Worm (Caenorhabditis elegans): ENCODE results near the gene abce-1.

DNA sequence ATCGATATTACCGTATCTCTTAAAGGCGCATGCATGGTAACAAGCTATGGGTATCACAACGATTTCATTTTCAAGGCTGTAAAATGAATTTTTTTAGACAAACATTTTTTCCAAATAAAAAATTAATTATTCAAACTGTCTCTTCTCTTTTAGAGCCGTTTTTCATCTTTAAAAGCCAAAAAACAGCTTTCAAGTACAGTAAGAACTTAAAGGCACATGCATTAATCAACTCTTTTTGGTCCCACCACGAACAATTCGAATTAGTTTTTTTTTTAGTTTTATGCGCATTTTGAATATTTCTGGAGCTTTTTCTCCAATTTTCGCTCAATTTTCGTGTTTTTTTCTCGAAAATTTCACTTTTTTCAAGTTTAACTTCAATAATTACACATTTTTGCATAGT, 49.2 kb upstream of the abce-1 start:
- TF ChIP-seq C38D4.7 (GFP tag; optimal IDR thresholded peaks at IDR 0.05), result no peak
- TF ChIP-seq fkh-10 (GFP tag; optimal IDR thresholded peaks at IDR 0.05), result no peak
- no peak for TF ChIP-seq odd-2 (tag; optimal IDR thresholded peaks at IDR 0.05)
- TF ChIP-seq tbx-7 (tag; optimal IDR thresholded peaks at IDR 0.05), result no peak
- TF ChIP-seq nhr-232 (tag; optimal IDR thresholded peaks at IDR 0.05), result no peak
- no peak for TF ChIP-seq pqm-1 (tag; optimal IDR thresholded peaks at IDR 0.05)
- no peak for TF ChIP-seq ceh-45 (GFP tag; IDR thresholded peaks at IDR 0.05)
- TF ChIP-seq pat-9 (tag; optimal IDR thresholded peaks at IDR 0.05), result no peak
- TF ChIP-seq madf-2 (tag; optimal IDR thresholded peaks at IDR 0.05), result no peak
- no peak for TF ChIP-seq sox-2 (GFP tag; IDR thresholded peaks at IDR 0.05)
- no peak for TF ChIP-seq K09A11.1 (tag; optimal IDR thresholded peaks at IDR 0.05; ENCODE audit: insufficient read depth)
- TF ChIP-seq gmeb-2 (tag; optimal IDR thresholded peaks at IDR 0.05), result no peak
- no peak for TF ChIP-seq ets-4 (tag; optimal IDR thresholded peaks at IDR 0.05)
- no peak for TF ChIP-seq rnt-1 (tag; optimal IDR thresholded peaks at IDR 0.05)
